Fruit fly (Drosophila melanogaster) whole organism, embryonic: ENCODE results near the gene DAAM.

Source experiments
- Bteb2 ChIP-seq: fragments of 200-800 bp; sonication (Bioruptor generic); optimal IDR thresholded peaks from 2 replicates; lab custom pipeline; 2016; ENCODE audit warnings: missing biosample characterization, missing genetic modification characterization
- CG10543 ChIP-seq: fragments of 200-800 bp; sonication (Bioruptor generic); optimal IDR thresholded peaks from 3 replicates; lab custom pipeline; 2017; ENCODE audit warnings: missing biosample characterization, mild to moderate bottlenecking, missing genetic modification characterization, moderate library complexity
- CG14667 ChIP-seq: fragments of 200-800 bp; sonication (Bioruptor generic); IDR thresholded peaks from 2 replicates; pipeline ENCODE4 v1.3.6; 2022; ENCODE audit warnings: missing biosample characterization, missing genetic modification characterization
- CG15011 ChIP-seq: fragments of 200-800 bp; sonication (Bioruptor generic); optimal IDR thresholded peaks from 3 replicates; lab custom pipeline; 2018; ENCODE audit warnings: missing biosample characterization, mild to moderate bottlenecking, missing genetic modification characterization
- CG1792 ChIP-seq: fragments of 200-800 bp; sonication (Bioruptor generic); optimal IDR thresholded peaks from 2 replicates; lab custom pipeline; 2016; ENCODE audit warnings: missing biosample characterization, missing genetic modification characterization
- CG30020 ChIP-seq: fragments of 200-800 bp; optimal IDR thresholded peaks from 2 replicates; lab custom pipeline; 2019; ENCODE audit warnings: missing biosample characterization, mild to moderate bottlenecking, missing genetic modification characterization, moderate library complexity
- CG30431 ChIP-seq: fragments of 200-800 bp; sonication (Bioruptor generic); optimal IDR thresholded peaks from 2 replicates; lab custom pipeline; 2017; ENCODE audit warnings: missing biosample characterization, missing genetic modification characterization
- CG31365 ChIP-seq: fragments of 200-800 bp; sonication (Bioruptor generic); optimal IDR thresholded peaks from 2 replicates; lab custom pipeline; 2018; ENCODE audit warnings: missing biosample characterization, mild to moderate bottlenecking, missing genetic modification characterization
- CG3163 ChIP-seq: fragments of 200-800 bp; sonication (Bioruptor generic); optimal IDR thresholded peaks from 3 replicates; lab custom pipeline; 2016; ENCODE audit warnings: missing biosample characterization, missing genetic modification characterization
- CG32767 ChIP-seq: fragments of 200-800 bp; sonication (Bioruptor generic); IDR thresholded peaks from 2 replicates; pipeline ENCODE4 v1.3.6; 2022; ENCODE audit warnings: missing biosample characterization, missing genetic modification characterization
- CG3281 ChIP-seq: fragments of 200-800 bp; sonication (Bioruptor generic); optimal IDR thresholded peaks from 3 replicates; lab custom pipeline; 2017; ENCODE audit warnings: missing biosample characterization, mild to moderate bottlenecking, missing genetic modification characterization
- CG4282 ChIP-seq: fragments of 200-800 bp; sonication (Bioruptor generic); optimal IDR thresholded peaks from 2 replicates; lab custom pipeline; 2016; ENCODE audit warnings: missing biosample characterization, missing genetic modification characterization
- CG4617 ChIP-seq: fragments of 200-800 bp; sonication (Bioruptor generic); optimal IDR thresholded peaks from 3 replicates; lab custom pipeline; 2016; ENCODE audit warnings: missing biosample characterization, missing genetic modification characterization, borderline replicate concordance
- CG4820 ChIP-seq: fragments of 200-800 bp; sonication (Bioruptor generic); optimal IDR thresholded peaks from 3 replicates; lab custom pipeline; 2016; ENCODE audit warnings: missing biosample characterization, missing genetic modification characterization
- CG7372 ChIP-seq: fragments of 200-800 bp; sonication (Bioruptor generic); IDR thresholded peaks from 2 replicates; pipeline ENCODE4 v1.3.6; 2022; ENCODE audit warnings: missing biosample characterization, missing genetic modification characterization
- CG9215 ChIP-seq: fragments of 200-800 bp; sonication (Bioruptor generic); IDR thresholded peaks from 2 replicates; pipeline ENCODE4 v1.3.6; 2022; ENCODE audit warnings: missing biosample characterization, missing genetic modification characterization
- Dref ChIP-seq: fragments of 200-800 bp; sonication (Bioruptor generic); IDR thresholded peaks from 2 replicates; pipeline ENCODE4 v1.3.6; 2022; ENCODE audit warnings: missing biosample characterization, missing genetic modification characterization
- Elba2 ChIP-seq: fragments of 200-800 bp; sonication (Bioruptor generic); optimal IDR thresholded peaks from 3 replicates; lab custom pipeline; 2016; ENCODE audit warnings: missing biosample characterization, missing genetic modification characterization
- Fer3 ChIP-seq: fragments of 200-800 bp; sonication (Bioruptor generic); optimal IDR thresholded peaks from 2 replicates; lab custom pipeline; 2018; ENCODE audit warnings: missing biosample characterization, mild to moderate bottlenecking, missing genetic modification characterization, moderate library complexity
- GATAe ChIP-seq: fragments of 200-800 bp; sonication (Bioruptor generic); conservative IDR thresholded peaks from 2 replicates; pipeline ENCODE4 v1.3.6; 2022; ENCODE audit warnings: missing biosample characterization, missing genetic modification characterization
- Opbp ChIP-seq: fragments of 200-800 bp; sonication (Bioruptor generic); IDR thresholded peaks from 3 replicates; pipeline ENCODE4 v1.3.6; 2022; ENCODE audit warnings: missing biosample characterization, missing genetic modification characterization; ENCODE audit not compliant: partially characterized antibody
- Poxn ChIP-seq: fragments of 200-800 bp; sonication (Bioruptor generic); IDR thresholded peaks from 2 replicates; pipeline ENCODE4 v1.3.6; 2022; ENCODE audit warnings: missing biosample characterization, missing genetic modification characterization
- Sox100B ChIP-seq: fragments of 200-800 bp; sonication (Bioruptor generic); optimal IDR thresholded peaks from 3 replicates; lab custom pipeline; 2018; ENCODE audit warnings: missing biosample characterization, mild to moderate bottlenecking, missing genetic modification characterization
- Sry-β ChIP-seq: fragments of 200-800 bp; sonication (Bioruptor generic); optimal IDR thresholded peaks from 2 replicates; lab custom pipeline; 2018; ENCODE audit warnings: missing biosample characterization, mild to moderate bottlenecking, missing genetic modification characterization, moderate library complexity
- TFAM ChIP-seq: fragments of 200-800 bp; sonication (Bioruptor generic); optimal IDR thresholded peaks from 2 replicates; lab custom pipeline; 2017; ENCODE audit warnings: missing biosample characterization, missing genetic modification characterization, inconsistent platforms
- amos ChIP-seq: fragments of 200-800 bp; sonication (Bioruptor generic); IDR thresholded peaks from 2 replicates; pipeline ENCODE4 v1.3.6; 2022; ENCODE audit warnings: missing biosample characterization, missing genetic modification characterization; ENCODE audit not compliant: partially characterized antibody
- br ChIP-seq: fragments of >200 bp; optimal IDR thresholded peaks from 2 replicates; lab custom pipeline; 2017
- cg ChIP-seq: fragments of 200-800 bp; sonication (Bioruptor generic); optimal IDR thresholded peaks from 3 replicates; lab custom pipeline; 2019; ENCODE audit warnings: missing biosample characterization, mild to moderate bottlenecking, missing genetic modification characterization, moderate library complexity
- chinmo ChIP-seq: fragments of 200-800 bp; sonication (Bioruptor generic); IDR thresholded peaks from 4 replicates; pipeline ENCODE4 v1.3.6; 2022; ENCODE audit warnings: missing biosample characterization, missing genetic modification characterization; ENCODE audit not compliant: partially characterized antibody
- chn ChIP-seq: fragments of 200-800 bp; sonication (Bioruptor generic); optimal IDR thresholded peaks from 2 replicates; lab custom pipeline; 2016; ENCODE audit warnings: missing biosample characterization, missing genetic modification characterization
- crol ChIP-seq: fragments of 200-800 bp; sonication (Bioruptor generic); IDR thresholded peaks from 2 replicates; pipeline ENCODE4 v1.3.6; 2022; ENCODE audit warnings: missing biosample characterization, missing genetic modification characterization
- dysf ChIP-seq: fragments of 200-800 bp; sonication (Bioruptor generic); IDR thresholded peaks from 3 replicates; pipeline ENCODE4 v1.3.6; 2022; ENCODE audit warnings: missing biosample characterization, missing genetic modification characterization
- ems ChIP-seq: fragments of 200-800 bp; sonication (Bioruptor generic); optimal IDR thresholded peaks from 3 replicates; lab custom pipeline; 2016; ENCODE audit warnings: missing biosample characterization, missing genetic modification characterization
- exex ChIP-seq: fragments of 200-800 bp; sonication (Bioruptor generic); optimal IDR thresholded peaks from 4 replicates; lab custom pipeline; 2018; ENCODE audit warnings: missing biosample characterization, mild to moderate bottlenecking, missing genetic modification characterization, moderate library complexity
- her ChIP-seq: fragments of 200-800 bp; sonication (Bioruptor generic); optimal IDR thresholded peaks from 2 replicates; lab custom pipeline; 2016; ENCODE audit warnings: missing biosample characterization, missing genetic modification characterization
- hkb ChIP-seq, 2 experiments: fragments of 200-800 bp in 1 of 2; fragments of >200 bp in 1 of 2; sonication (Bioruptor generic) in 1 of 2; IDR thresholded peaks in 1 of 2; optimal IDR thresholded peaks in 1 of 2; 2 replicates each; pipeline versions ENCODE4 v1.3.6 to Lab custom; 2017 to 2022; ENCODE audit warnings: missing biosample characterization in 1 of 2, missing genetic modification characterization in 1 of 2
- kah ChIP-seq: fragments of 200-800 bp; sonication (Bioruptor generic); optimal IDR thresholded peaks from 2 replicates; lab custom pipeline; 2018; ENCODE audit warnings: missing biosample characterization, mild to moderate bottlenecking, missing genetic modification characterization
- kay ChIP-seq: fragments of 200-800 bp; sonication (Bioruptor generic); optimal IDR thresholded peaks from 2 replicates; lab custom pipeline; 2016; ENCODE audit warnings: missing biosample characterization, missing genetic modification characterization
- luna ChIP-seq: fragments of 200-800 bp; sonication (Bioruptor generic); optimal IDR thresholded peaks from 2 replicates; lab custom pipeline; 2016; ENCODE audit warnings: missing biosample characterization, missing genetic modification characterization
- mirr ChIP-seq: fragments of 200-800 bp; sonication (Bioruptor generic); optimal IDR thresholded peaks from 3 replicates; lab custom pipeline; 2018; ENCODE audit warnings: missing biosample characterization, mild to moderate bottlenecking, missing genetic modification characterization
- nerfin-1 ChIP-seq: fragments of 200-800 bp; sonication (Bioruptor generic); optimal IDR thresholded peaks from 3 replicates; lab custom pipeline; 2019; ENCODE audit warnings: missing biosample characterization, mild to moderate bottlenecking, missing genetic modification characterization, moderate library complexity
- nerfin-2 ChIP-seq: fragments of 200-800 bp; sonication (Bioruptor generic); IDR thresholded peaks from 2 replicates; pipeline ENCODE4 v1.3.6; 2022; ENCODE audit warnings: missing biosample characterization, missing genetic modification characterization; ENCODE audit not compliant: partially characterized antibody
- nom ChIP-seq: fragments of 200-800 bp; sonication (Bioruptor generic); optimal IDR thresholded peaks from 2 replicates; lab custom pipeline; 2017; ENCODE audit warnings: missing biosample characterization, missing genetic modification characterization, mild to moderate bottlenecking, moderate library complexity, missing genetic modification reagents
- odd ChIP-seq: fragments of 200-800 bp; sonication (Bioruptor generic); optimal IDR thresholded peaks from 2 replicates; lab custom pipeline; 2017; ENCODE audit warnings: missing biosample characterization, mild to moderate bottlenecking, missing genetic modification characterization
- pan ChIP-seq, 4 experiments: fragments of >200 bp in 3 of 4; fragments of 200-800 bp in 1 of 4; sonication (Bioruptor generic) in 1 of 4; optimal IDR thresholded peaks in 3 of 4; IDR thresholded peaks in 1 of 4; 2 replicates each; pipeline versions ENCODE4 v1.3.6 to Lab custom; 2017 to 2022; ENCODE audit warnings: missing biosample characterization in 2 of 4, missing genetic modification characterization in 2 of 4, mixed read lengths in 1 of 4
- sd ChIP-seq: fragments of 200-800 bp; sonication (Bioruptor generic); optimal IDR thresholded peaks from 3 replicates; lab custom pipeline; 2018; ENCODE audit warnings: missing biosample characterization, mild to moderate bottlenecking, missing genetic modification characterization, moderate library complexity
- sens-2 ChIP-seq: fragments of 200-800 bp; sonication (Bioruptor generic); IDR thresholded peaks from 2 replicates; pipeline ENCODE4 v1.3.6; 2022; ENCODE audit warnings: missing biosample characterization, missing genetic modification characterization
- sisA ChIP-seq: fragments of 200-800 bp; sonication (Bioruptor generic); IDR thresholded peaks from 2 replicates; pipeline ENCODE4 v1.3.6; 2022; ENCODE audit warnings: missing biosample characterization, missing genetic modification characterization
- so ChIP-seq: fragments of 200-800 bp; sonication (Bioruptor generic); IDR thresholded peaks from 3 replicates; pipeline ENCODE4 v1.3.6; 2022; ENCODE audit warnings: missing biosample characterization, missing genetic modification characterization

Gene DAAM

dm6 chrX:1346256-1346655, 24.1 kb upstream of the DAAM start, which contains the start of gene Tsp2A (continued):
- TF ChIP-seq kay (GFP tag; lab: Kevin White, UChicago): peak; percentile 18
- TF ChIP-seq mirr (GFP tag; lab: Kevin White, UChicago): peak; percentile 53
- peak; percentile 76 for TF ChIP-seq crol (GFP tag; lab: Robert Waterston, UW)
- peak; percentile 99 for TF ChIP-seq GATAe (GFP tag; lab: Robert Waterston, UW)
- TF ChIP-seq amos (GFP tag; lab: Robert Waterston, UW): no peak
- TF ChIP-seq CG10543 (GFP tag; lab: Kevin White, UChicago): peak; percentile 39
- TF ChIP-seq exex (tag; lab: Kevin White, UChicago): peak; percentile 20
- TF ChIP-seq Dref (GFP tag; lab: Robert Waterston, UW): 0 out of 2 replicates have a peak, but pooled peaks have one; percentile 2
- TF ChIP-seq chn: no peak
- no peak for TF ChIP-seq kah (GFP tag; lab: Kevin White, UChicago)
- no peak for TF ChIP-seq nerfin-2 (GFP tag; lab: Robert Waterston, UW)

- TF ChIP-seq CG30431 (GFP tag; lab: Kevin White, UChicago): no peak
- TF ChIP-seq CG32767 (GFP tag; lab: Robert Waterston, UW): no peak
- TF ChIP-seq ems: no peak
- no peak for TF ChIP-seq Bteb2
- no peak for TF ChIP-seq Sry-β (GFP tag; lab: Kevin White, UChicago)
- no peak for TF ChIP-seq dysf
- TF ChIP-seq CG4282 (GFP tag; lab: Kevin White, UChicago): no peak
- TF ChIP-seq CG30020 (tag; lab: Kevin White, UChicago): peak; percentile 21
- no peak for TF ChIP-seq mirr (GFP tag; lab: Kevin White, UChicago)
- TF ChIP-seq CG1792: no peak
- no peak for TF ChIP-seq sd
- TF ChIP-seq br: no peak
- peak; percentile 95 for TF ChIP-seq cg (GFP tag; lab: Kevin White, UChicago)
- no peak for TF ChIP-seq CG3163 (GFP tag; lab: Kevin White, UChicago)
- no peak for TF ChIP-seq so (GFP tag; lab: Robert Waterston, UW)
- no peak for TF ChIP-seq CG4820 (GFP tag; lab: Kevin White, UChicago)
- TF ChIP-seq her (GFP tag; lab: Kevin White, UChicago): no peak
- peak; percentile 96 for TF ChIP-seq Opbp (GFP tag; lab: Robert Waterston, UW)
- TF ChIP-seq Elba2: no peak
- no peak for TF ChIP-seq luna (GFP tag; lab: Kevin White, UChicago)
- TF ChIP-seq CG7372 (GFP tag; lab: Robert Waterston, UW): no peak
- TF ChIP-seq Sox100B (GFP tag; lab: Kevin White, UChicago): no peak
- TF ChIP-seq CG3281 (GFP tag; lab: Kevin White, UChicago): peak; percentile 7
- TF ChIP-seq Poxn (GFP tag; lab: Robert Waterston, UW): no peak
- no peak for TF ChIP-seq sisA (GFP tag; lab: Robert Waterston, UW)
- TF ChIP-seq odd (GFP tag; lab: Kevin White, UChicago): no peak
- no peak for TF ChIP-seq Fer3 (tag; lab: Kevin White, UChicago)
- no peak for TF ChIP-seq nom
- peak; percentile 96 for TF ChIP-seq chinmo
- peak; percentile 25 for TF ChIP-seq nerfin-1 (tag; lab: Kevin White, UChicago)
- TF ChIP-seq CG31365: no peak
- TF ChIP-seq CG15011 (GFP tag; lab: Kevin White, UChicago): no peak
- TF ChIP-seq CG4617 (GFP tag; lab: Kevin White, UChicago): peak; percentile 71
- no peak for TF ChIP-seq CG9215 (GFP tag; lab: Robert Waterston, UW)
- TF ChIP-seq TFAM (GFP tag; lab: Kevin White, UChicago): no peak
- TF ChIP-seq pan (optimal IDR thresholded peaks at IDR 0.05; lab: Kevin White, UChicago): no peak
- no peak for TF ChIP-seq pan (GFP tag; optimal IDR thresholded peaks at IDR 0.05 in 1 of 2, IDR thresholded peaks at IDR 0.05 in 1 of 2)
- no peak for TF ChIP-seq hkb (optimal IDR thresholded peaks at IDR 0.05; lab: Kevin White, UChicago)
- no peak for TF ChIP-seq hkb (GFP tag; IDR thresholded peaks at IDR 0.05; lab: Robert Waterston, UW)
- no peak for TF ChIP-seq sens-2 (GFP tag; lab: Robert Waterston, UW)
- no peak for TF ChIP-seq kah (GFP tag; lab: Kevin White, UChicago)
- TF ChIP-seq CG14667 (GFP tag; lab: Robert Waterston, UW): no peak
These were observed 19.8 kb upstream of the DAAM start, which contains the start of gene Naa30A for dm6 chrX:1341944-1342392. Gene Naa30A, plus strand, starts transcription at chrX:1342106.
